Fruit fly (Drosophila melanogaster): Measurements from ENCODE around the gene CG15356.

dm6 chr2L:2013836-2014434 lies 33.4 kb upstream of the CG15356 start:
- TF ChIP-seq Dif (GFP tag; optimal IDR thresholded peaks at IDR 0.05; ENCODE audit: partially characterized antibody): no peak
- no peak for TF ChIP-seq GATAd (GFP tag; optimal IDR thresholded peaks at IDR 0.05)
- no peak for TF ChIP-seq fru (GFP tag; optimal IDR thresholded peaks at IDR 0.05)
- no peak for TF ChIP-seq psq (GFP tag; optimal IDR thresholded peaks at IDR 0.05)
- no peak for TF ChIP-seq h (GFP tag; optimal IDR thresholded peaks at IDR 0.05)
